Worm (Caenorhabditis elegans) whole organism, young adult: ENCODE results near the gene K08E7.6.

Experiments
- ceh-79 ChIP-seq: sonication (generic microtip); optimal IDR thresholded peaks from 2 replicates; lab custom pipeline; 2017; ENCODE audit warnings: mild to moderate bottlenecking, missing genetic modification characterization, missing compliant biosample characterization
- dpl-1 ChIP-seq: fragments of 150-350 bp; optimal IDR thresholded peaks from 2 replicates; lab custom pipeline; 2014; ENCODE audit warnings: missing biosample characterization, missing genetic modification reagents, missing genetic modification characterization
- hmg-20 ChIP-seq: fragments of 200-800 bp; sonication (Bioruptor generic); IDR thresholded peaks from 2 replicates; pipeline ENCODE4 v1.3.6; 2022; ENCODE audit warnings: missing genetic modification reagents, missing genetic modification characterization, missing compliant biosample characterization

ce11 chrIV:12617934-12618333 is 37.0 kb upstream of the K08E7.6 start:
- TF ChIP-seq dpl-1 (GFP tag; lab: Kevin White, UChicago) (no peak), ceh-79 (tag; lab: Kevin White, UChicago) (no peak), hmg-20 (no peak)
